Worm (Caenorhabditis elegans) whole organism, late embryonic: ENCODE results near the gene srz-18.

Source experiments
- ahr-1 ChIP-seq: sonication (generic microtip); optimal IDR thresholded peaks from 2 replicates; lab custom pipeline; 2016; ENCODE audit warnings: missing genetic modification characterization, missing compliant biosample characterization
- ceh-22 ChIP-seq: sonication (generic microtip); optimal IDR thresholded peaks from 2 replicates; lab custom pipeline; 2017; ENCODE audit warnings: missing biosample characterization, missing genetic modification characterization
- elt-2 ChIP-seq: sonication (generic microtip); optimal IDR thresholded peaks from 2 replicates; lab custom pipeline; 2016; ENCODE audit warnings: missing genetic modification reagents, missing genetic modification characterization, missing compliant biosample characterization
- hlh-30 ChIP-seq: sonication (generic microtip); optimal IDR thresholded peaks from 2 replicates; lab custom pipeline; 2017; ENCODE audit warnings: antibody characterized with exemption, missing genetic modification characterization, missing compliant biosample characterization; ENCODE audit not compliant: insufficient read depth
- npax-4 ChIP-seq: sonication (generic microtip); optimal IDR thresholded peaks from 2 replicates; lab custom pipeline; 2016; ENCODE audit warnings: missing genetic modification characterization, missing compliant biosample characterization
- pha-4 ChIP-seq: fragments of 150-350 bp; optimal IDR thresholded peaks from 2 replicates; lab custom pipeline; 2018; ENCODE audit warnings: missing biosample characterization, missing genetic modification reagents, missing genetic modification characterization
- sdc-2 ChIP-seq: sonication (generic microtip); optimal IDR thresholded peaks from 2 replicates; lab custom pipeline; 2016; ENCODE audit warnings: missing genotype, missing genetic modification characterization, missing compliant biosample characterization

ce11 chrV:20660025-20660424 is 33.5 kb downstream of the srz-18 start, which contains the start of gene W01F3.2:
- TF ChIP-seq pha-4 (tag; lab: Kevin White, UChicago) (no peak), hlh-30 (no peak), npax-4 (tag; lab: Kevin White, UChicago) (no peak), ahr-1 (tag; lab: Kevin White, UChicago) (no peak), ceh-22 (no peak), sdc-2 (tag; lab: Kevin White, UChicago) (no peak), elt-2 (tag; lab: Kevin White, UChicago) (no peak)
